Worm (Caenorhabditis elegans) whole organism, dauer: ENCODE measurements around the gene gly-7.

Source experiments
- unc-62 ChIP-seq: sonication (generic microtip); optimal IDR thresholded peaks from 2 replicates; lab custom pipeline; 2017; ENCODE audit warnings: missing biosample characterization, missing genetic modification reagents, missing genetic modification characterization

The gly-7 gene

DNA sequence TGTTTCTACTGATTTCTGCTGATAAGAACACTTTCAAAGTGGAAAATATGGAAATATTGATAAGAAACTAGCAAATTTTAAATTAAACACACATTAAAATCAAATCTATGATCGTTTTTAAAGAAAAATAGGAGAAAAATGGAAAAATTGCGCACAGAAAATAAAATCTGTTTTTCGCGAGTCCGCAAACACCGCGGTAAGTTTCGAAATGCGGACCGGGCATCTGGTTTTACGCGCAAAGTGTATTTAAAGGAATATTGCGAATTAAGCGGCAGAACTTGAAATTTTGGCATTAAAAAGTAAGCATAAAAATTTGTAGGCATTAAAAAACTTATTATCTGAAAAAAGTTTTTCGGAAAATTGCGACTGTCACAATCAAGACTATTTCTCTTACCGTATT lies 48.0 kb downstream of the gly-7 start:
- no peak for TF ChIP-seq unc-62 (GFP tag; lab: Kevin White, UChicago)

DNA sequence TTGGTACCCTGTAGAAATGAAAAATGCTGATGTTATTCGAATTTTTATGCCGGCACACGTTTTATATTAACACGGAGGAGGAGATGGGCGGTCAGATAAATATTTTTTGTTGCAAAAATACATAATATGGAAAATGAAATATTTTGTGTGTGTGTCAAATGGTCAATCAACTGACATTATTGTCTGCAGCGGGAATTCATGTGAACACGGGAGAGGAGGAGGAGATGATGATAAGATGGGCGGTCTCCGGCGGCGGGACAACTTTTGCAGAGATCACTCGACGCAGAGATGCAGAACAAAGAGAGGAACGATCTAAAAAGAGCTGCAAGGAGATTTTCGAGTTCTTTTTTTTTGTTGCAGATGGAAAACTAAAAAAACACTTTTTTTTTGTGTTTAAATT lies 49.4 kb downstream of the gly-7 start, which contains the start of gene dhs-13:
dhs-13 (minus strand) TSS at position 8 of the 400 bp plus-strand sequence.
- TF ChIP-seq unc-62 (GFP tag; lab: Kevin White, UChicago) = no peak

DNA sequence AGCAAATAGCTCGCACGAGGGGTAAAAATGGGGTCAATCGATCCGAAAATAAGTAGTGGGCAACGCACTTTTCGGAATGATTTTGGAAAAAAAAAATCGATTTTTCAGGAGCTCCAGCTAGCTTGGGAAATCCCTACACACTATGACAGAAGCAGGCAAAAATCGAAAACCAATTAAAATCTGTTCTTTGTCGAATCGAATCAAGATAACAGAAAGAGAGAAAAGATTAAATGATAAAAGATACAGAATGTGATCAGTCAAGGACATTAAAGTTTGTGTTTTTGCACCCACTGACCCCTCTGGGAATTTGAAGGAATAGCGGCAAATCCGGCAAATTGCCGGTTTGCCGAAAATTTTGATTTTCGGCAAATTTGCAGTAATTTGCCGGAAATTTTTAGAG lies 53.7 kb downstream of the gly-7 start:
- TF ChIP-seq unc-62 (GFP tag; lab: Kevin White, UChicago) = no peak
